Fruit fly (Drosophila melanogaster): Measurements from ENCODE around the gene dl.

Gene dl

dm6 chr2L:17427929-17428456, 22.2 kb downstream of the dl start (continued):
- TF ChIP-seq NK7.1 (GFP tag; optimal IDR thresholded peaks at IDR 0.05) = no peak
- TF ChIP-seq CG14667 (GFP tag; IDR thresholded peaks at IDR 0.05) = no peak
- 0 out of 3 replicates have a peak, but pooled peaks have one; percentile 24 for TF ChIP-seq tgo (GFP tag; IDR thresholded peaks at IDR 0.05)
- no peak for TF ChIP-seq pho (GFP tag; optimal IDR thresholded peaks at IDR 0.05)
- no peak for TF ChIP-seq ken (GFP tag; IDR thresholded peaks at IDR 0.05)
- no peak for TF ChIP-seq CG4820 (GFP tag; optimal IDR thresholded peaks at IDR 0.05)
- TF ChIP-seq Dll (GFP tag; IDR thresholded peaks at IDR 0.05; ENCODE audit: partially characterized antibody) = 0 out of 4 replicates have a peak, but pooled peaks have one; percentile 31
- TF ChIP-seq gce (GFP tag; IDR thresholded peaks at IDR 0.05) = no peak; the same call in 2 of the 3 replicates
- TF ChIP-seq CG31365 (tag; optimal IDR thresholded peaks at IDR 0.05) = no peak
- TF ChIP-seq slou (GFP tag; optimal IDR thresholded peaks at IDR 0.05) = no peak
- no peak for TF ChIP-seq br (optimal IDR thresholded peaks at IDR 0.05)
- TF ChIP-seq dm (GFP tag; optimal IDR thresholded peaks at IDR 0.05) = no peak
- TF ChIP-seq ato (GFP tag; IDR thresholded peaks at IDR 0.05; ENCODE audit: partially characterized antibody) = no peak
- TF ChIP-seq HHEX (GFP tag; optimal IDR thresholded peaks at IDR 0.05) = peak; percentile 18
- TF ChIP-seq CG7372 (GFP tag; IDR thresholded peaks at IDR 0.05) = peak; percentile 90
- TF ChIP-seq Gug (GFP tag; IDR thresholded peaks at IDR 0.05) = no peak
- TF ChIP-seq CG10274 (GFP tag; optimal IDR thresholded peaks at IDR 0.05) = no peak
- no peak for TF ChIP-seq phol (tag; optimal IDR thresholded peaks at IDR 0.05)
- no peak for TF ChIP-seq CG9727 (GFP tag; optimal IDR thresholded peaks at IDR 0.05)
- TF ChIP-seq CG15601 (tag; optimal IDR thresholded peaks at IDR 0.05) = no peak
- no peak for TF ChIP-seq dpn (GFP tag; optimal IDR thresholded peaks at IDR 0.05)
- no peak for TF ChIP-seq CG7271 (tag; optimal IDR thresholded peaks at IDR 0.05)
- TF ChIP-seq slbo (GFP tag; IDR thresholded peaks at IDR 0.05) = peak; percentile 20; the same call in 1 of the 2 replicates
- no peak for TF ChIP-seq tx (GFP tag; optimal IDR thresholded peaks at IDR 0.05)
- no peak for TF ChIP-seq ham (GFP tag; IDR thresholded peaks at IDR 0.05)
- TF ChIP-seq sens (GFP tag) = peak; percentile 59
- no peak for TF ChIP-seq shn (GFP tag; optimal IDR thresholded peaks at IDR 0.05)
- TF ChIP-seq CG14014 (GFP tag; IDR thresholded peaks at IDR 0.05) = peak; percentile 42; the same call in 1 of the 2 replicates
- peak in 1 of 2 experiments; percentile 53 for TF ChIP-seq Pdp1 (GFP tag; optimal IDR thresholded peaks at IDR 0.05)
- TF ChIP-seq YL-1 (GFP tag; optimal IDR thresholded peaks at IDR 0.05) = no peak
- TF ChIP-seq Ravus (GFP tag; IDR thresholded peaks at IDR 0.05) = no peak
- TF ChIP-seq CG7928 (GFP tag; optimal IDR thresholded peaks at IDR 0.05) = peak; percentile 4
- no peak for TF ChIP-seq hb (GFP tag; IDR thresholded peaks at IDR 0.05; ENCODE audit: partially characterized antibody)
- no peak for TF ChIP-seq bigmax (GFP tag; optimal IDR thresholded peaks at IDR 0.05)
- no peak for TF ChIP-seq CG8290 (GFP tag; optimal IDR thresholded peaks at IDR 0.05)
- TF ChIP-seq CG8290 (tag; optimal IDR thresholded peaks at IDR 0.05) = peak in 1 of 2 experiments; percentile 49
- peak; percentile 76 for TF ChIP-seq Med (GFP tag)
- TF ChIP-seq CG30403 (GFP tag; optimal IDR thresholded peaks at IDR 0.05) = no peak
- TF ChIP-seq CG1647 (GFP tag; optimal IDR thresholded peaks at IDR 0.05) = no peak
- no peak for TF ChIP-seq pzg (GFP tag; optimal IDR thresholded peaks at IDR 0.05)
- TF ChIP-seq crol (GFP tag; IDR thresholded peaks at IDR 0.05) = no peak
- TF ChIP-seq disco-r (GFP tag; optimal IDR thresholded peaks at IDR 0.05) = no peak
- TF ChIP-seq Dip2 (GFP tag; IDR thresholded peaks at IDR 0.05) = no peak
- TF ChIP-seq Dfd (GFP tag; optimal IDR thresholded peaks at IDR 0.05) = no peak
- no peak for TF ChIP-seq ro (GFP tag; IDR thresholded peaks at IDR 0.05)
- no peak for TF ChIP-seq CG12104 (GFP tag; optimal IDR thresholded peaks at IDR 0.05)
- TF ChIP-seq fd96Cb (tag; optimal IDR thresholded peaks at IDR 0.05) = no peak
- no peak for TF ChIP-seq D (optimal IDR thresholded peaks at IDR 0.05)
- TF ChIP-seq D (GFP tag; optimal IDR thresholded peaks at IDR 0.05) = no peak
- no peak; the same call in 1 of the 2 replicates for TF ChIP-seq chm (GFP tag; IDR thresholded peaks at IDR 0.05)
- no peak for TF ChIP-seq CG9876 (GFP tag; optimal IDR thresholded peaks at IDR 0.05)
- no peak for TF ChIP-seq CG8944 (GFP tag; optimal IDR thresholded peaks at IDR 0.05)
- TF ChIP-seq Poxn (GFP tag; IDR thresholded peaks at IDR 0.05) = no peak
